Fruit fly (Drosophila melanogaster) whole organism, embryonic: ENCODE data around the gene CG31633.
A peak's percentile ranks its signal among the peaks of the same experiment; 100 is the strongest.

Experiments
- ATbp ChIP-seq: fragments of 200-800 bp; sonication (Bioruptor generic); optimal IDR thresholded peaks from 2 replicates; lab custom pipeline; 2017; ENCODE audit warnings: missing biosample characterization, mild to moderate bottlenecking, missing genetic modification characterization, missing genetic modification reagents
- Atf6 ChIP-seq: fragments of 200-800 bp; sonication (Bioruptor generic); IDR thresholded peaks from 2 replicates; pipeline ENCODE4 v1.3.6; 2022; ENCODE audit warnings: missing biosample characterization, missing genetic modification characterization
- Blimp-1 ChIP-seq: fragments of 200-800 bp; sonication (Bioruptor generic); optimal IDR thresholded peaks from 3 replicates; lab custom pipeline; 2018; ENCODE audit warnings: missing biosample characterization, missing genetic modification characterization, mild to moderate bottlenecking, moderate library complexity, missing genetic modification reagents
- Bteb2 ChIP-seq: fragments of 200-800 bp; sonication (Bioruptor generic); optimal IDR thresholded peaks from 2 replicates; lab custom pipeline; 2016; ENCODE audit warnings: missing biosample characterization, missing genetic modification characterization
- CG10543 ChIP-seq: fragments of 200-800 bp; sonication (Bioruptor generic); optimal IDR thresholded peaks from 3 replicates; lab custom pipeline; 2017; ENCODE audit warnings: missing biosample characterization, mild to moderate bottlenecking, missing genetic modification characterization, moderate library complexity
- CG11093 ChIP-seq: fragments of 200-800 bp; sonication (Bioruptor generic); IDR thresholded peaks from 3 replicates; pipeline ENCODE4 v1.3.6; 2022; ENCODE audit warnings: missing biosample characterization, missing genetic modification characterization
- CG11560 ChIP-seq: fragments of 200-800 bp; sonication (Bioruptor generic); IDR thresholded peaks from 3 replicates; pipeline ENCODE4 v1.3.6; 2022; ENCODE audit warnings: missing biosample characterization, missing genetic modification characterization
- CG12071 ChIP-seq: fragments of 200-800 bp; sonication (Bioruptor generic); optimal IDR thresholded peaks from 3 replicates; lab custom pipeline; 2018; ENCODE audit warnings: missing biosample characterization, mild to moderate bottlenecking, missing genetic modification characterization
- CG17568 ChIP-seq: fragments of 200-800 bp; sonication (Bioruptor generic); optimal IDR thresholded peaks from 2 replicates; lab custom pipeline; 2018; ENCODE audit warnings: missing biosample characterization, mild to moderate bottlenecking, missing genetic modification characterization, moderate library complexity
- CG18262 ChIP-seq: fragments of 200-800 bp; optimal IDR thresholded peaks from 3 replicates; lab custom pipeline; 2019; ENCODE audit warnings: missing biosample characterization, mild to moderate bottlenecking, missing genetic modification characterization, moderate library complexity
- CG2875 ChIP-seq: fragments of 200-800 bp; sonication (Bioruptor generic); optimal IDR thresholded peaks from 2 replicates; lab custom pipeline; 2017; ENCODE audit warnings: missing biosample characterization, mild to moderate bottlenecking, missing genetic modification characterization, missing genetic modification reagents
- CG32532 ChIP-seq: fragments of 200-800 bp; sonication (Bioruptor generic); IDR thresholded peaks from 2 replicates; pipeline ENCODE4 v1.3.6; 2022; ENCODE audit warnings: missing biosample characterization, missing genetic modification characterization
- CG32772 ChIP-seq: fragments of 200-800 bp; sonication (Bioruptor generic); IDR thresholded peaks from 2 replicates; pipeline ENCODE4 v1.3.6; 2022; ENCODE audit warnings: missing biosample characterization, missing genetic modification characterization
- CG34422 ChIP-seq: fragments of 200-800 bp; sonication (Bioruptor generic); IDR thresholded peaks from 3 replicates; pipeline ENCODE4 v1.3.6; 2022; ENCODE audit warnings: missing biosample characterization, missing genetic modification characterization
- CG3726 ChIP-seq: fragments of 200-800 bp; sonication (Bioruptor generic); IDR thresholded peaks from 3 replicates; pipeline ENCODE4, ENCODE4 v1.3.6; 2022; ENCODE audit warnings: missing biosample characterization, missing genetic modification characterization
- CG3838 ChIP-seq: fragments of 200-800 bp; sonication (Bioruptor generic); optimal IDR thresholded peaks from 3 replicates; lab custom pipeline; 2016; ENCODE audit warnings: missing biosample characterization, missing genetic modification characterization
- CG3847 ChIP-seq: fragments of 200-800 bp; sonication (Bioruptor generic); IDR thresholded peaks from 2 replicates; pipeline ENCODE4 v1.3.6; 2022; ENCODE audit warnings: missing biosample characterization, missing genetic modification characterization
- CG4282 ChIP-seq: fragments of 200-800 bp; sonication (Bioruptor generic); optimal IDR thresholded peaks from 2 replicates; lab custom pipeline; 2016; ENCODE audit warnings: missing biosample characterization, missing genetic modification characterization
- CG43689 ChIP-seq: fragments of 200-800 bp; sonication (Bioruptor generic); IDR thresholded peaks from 2 replicates; pipeline ENCODE4 v1.3.6; 2022; ENCODE audit warnings: missing biosample characterization, missing genetic modification characterization
- CG4707 ChIP-seq: fragments of 200-800 bp; sonication (Bioruptor generic); optimal IDR thresholded peaks from 2 replicates; lab custom pipeline; 2018; ENCODE audit warnings: missing biosample characterization, mild to moderate bottlenecking, missing genetic modification characterization, moderate library complexity
- CG8281 ChIP-seq: fragments of 200-800 bp; sonication (Bioruptor generic); optimal IDR thresholded peaks from 2 replicates; lab custom pipeline; 2018; ENCODE audit warnings: missing biosample characterization, mild to moderate bottlenecking, missing genetic modification characterization, moderate library complexity
- CG8359 ChIP-seq: fragments of 200-800 bp; sonication (Bioruptor generic); optimal IDR thresholded peaks from 2 replicates; lab custom pipeline; 2017; ENCODE audit warnings: missing biosample characterization, mild to moderate bottlenecking, missing genetic modification characterization, borderline replicate concordance
- CoRest ChIP-seq: fragments of 200-800 bp; sonication (Bioruptor generic); optimal IDR thresholded peaks from 3 replicates; lab custom pipeline; 2018; ENCODE audit warnings: missing biosample characterization, mild to moderate bottlenecking, missing genetic modification characterization, moderate library complexity
- H15 ChIP-seq: fragments of 200-800 bp; sonication (Bioruptor generic); IDR thresholded peaks from 3 replicates; pipeline ENCODE4 v1.3.6; 2022; ENCODE audit warnings: missing biosample characterization, missing genetic modification characterization
- Hand ChIP-seq: fragments of 200-800 bp; sonication (Bioruptor generic); optimal IDR thresholded peaks from 2 replicates; lab custom pipeline; 2017; ENCODE audit warnings: mild to moderate bottlenecking, missing biosample characterization, missing genetic modification reagents, missing genetic modification characterization
- Lpt ChIP-seq: fragments of >200 bp; optimal IDR thresholded peaks from 2 replicates; lab custom pipeline; 2018; ENCODE audit warnings: missing biosample characterization, missing genetic modification characterization
- Myb ChIP-seq: fragments of 200-800 bp; sonication (Bioruptor generic); optimal IDR thresholded peaks from 2 replicates; lab custom pipeline; 2016; ENCODE audit warnings: missing biosample characterization, missing genetic modification characterization
- Oaz ChIP-seq: fragments of 200-800 bp; sonication (Bioruptor generic); IDR thresholded peaks from 2 replicates; pipeline ENCODE4 v1.3.6; 2022; ENCODE audit warnings: missing biosample characterization, missing genetic modification characterization
- Sry-δ ChIP-seq: fragments of 200-800 bp; sonication (Bioruptor generic); optimal IDR thresholded peaks from 2 replicates; lab custom pipeline; 2016; ENCODE audit warnings: missing biosample characterization, missing genetic modification characterization
- Usf ChIP-seq: fragments of 200-800 bp; sonication (Bioruptor generic); optimal IDR thresholded peaks from 2 replicates; lab custom pipeline; 2017; ENCODE audit warnings: missing genotype, missing biosample characterization, missing genetic modification characterization
- Vsx1 ChIP-seq: fragments of 200-800 bp; sonication (Bioruptor generic); optimal IDR thresholded peaks from 2 replicates; lab custom pipeline; 2017; ENCODE audit warnings: missing biosample characterization, mild to moderate bottlenecking, missing genetic modification characterization, missing genetic modification reagents
- ash1 ChIP-seq: fragments of 200-800 bp; sonication (Bioruptor generic); optimal IDR thresholded peaks from 2 replicates; lab custom pipeline; 2018; ENCODE audit warnings: missing biosample characterization, mild to moderate bottlenecking, missing genetic modification characterization
- caup ChIP-seq: fragments of 200-800 bp; sonication (Bioruptor generic); optimal IDR thresholded peaks from 3 replicates; lab custom pipeline; 2017; ENCODE audit warnings: missing biosample characterization, mild to moderate bottlenecking, missing genetic modification characterization, moderate library complexity; ENCODE audit not compliant: severe bottlenecking
- corto ChIP-seq: fragments of 200-800 bp; sonication (Bioruptor generic); optimal IDR thresholded peaks from 2 replicates; lab custom pipeline; 2016; ENCODE audit warnings: missing biosample characterization, mild to moderate bottlenecking, missing genetic modification characterization, moderate library complexity
- gce ChIP-seq: fragments of 200-800 bp; sonication (Bioruptor generic); IDR thresholded peaks from 3 replicates; pipeline ENCODE4 v1.3.6; 2022; ENCODE audit warnings: missing biosample characterization, missing genetic modification characterization
- gfzf ChIP-seq: fragments of 200-800 bp; sonication (Bioruptor generic); optimal IDR thresholded peaks from 2 replicates; lab custom pipeline; 2016; ENCODE audit warnings: missing biosample characterization, mild to moderate bottlenecking, missing genetic modification characterization, moderate library complexity
- h ChIP-seq: fragments of >200 bp; optimal IDR thresholded peaks from 2 replicates; lab custom pipeline; 2017
- hkb ChIP-seq, 2 experiments: fragments of 200-800 bp in 1 of 2; fragments of >200 bp in 1 of 2; sonication (Bioruptor generic) in 1 of 2; IDR thresholded peaks in 1 of 2; optimal IDR thresholded peaks in 1 of 2; 2 replicates each; pipeline versions ENCODE4 v1.3.6 to Lab custom; 2017 to 2022; ENCODE audit warnings: missing biosample characterization in 1 of 2, missing genetic modification characterization in 1 of 2
- ind ChIP-seq: fragments of 200-800 bp; sonication (Bioruptor generic); optimal IDR thresholded peaks from 3 replicates; lab custom pipeline; 2016; ENCODE audit warnings: missing biosample characterization, missing genetic modification characterization
- org-1 ChIP-seq: fragments of 200-800 bp; sonication (Bioruptor generic); optimal IDR thresholded peaks from 2 replicates; lab custom pipeline; 2017; ENCODE audit warnings: missing biosample characterization, missing genetic modification characterization
- pan ChIP-seq, 4 experiments: fragments of >200 bp in 3 of 4; fragments of 200-800 bp in 1 of 4; sonication (Bioruptor generic) in 1 of 4; optimal IDR thresholded peaks in 3 of 4; IDR thresholded peaks in 1 of 4; 2 replicates each; pipeline versions ENCODE4 v1.3.6 to Lab custom; 2017 to 2022; ENCODE audit warnings: missing biosample characterization in 2 of 4, missing genetic modification characterization in 2 of 4, mixed read lengths in 1 of 4
- prd ChIP-seq, 3 experiments: fragments of >200 bp in 2 of 3; fragments of 200-800 bp in 1 of 3; sonication (Bioruptor generic) in 1 of 3; optimal IDR thresholded peaks in 2 of 3; IDR thresholded peaks in 1 of 3; 2 replicates in 2 of 3; 3 replicates in 1 of 3; pipeline versions ENCODE4 v1.3.6 to Lab custom; 2017 to 2022; ENCODE audit warnings: missing biosample characterization in 1 of 3, missing genetic modification characterization in 1 of 3
- schlank ChIP-seq: fragments of 200-800 bp; sonication (Bioruptor generic); optimal IDR thresholded peaks from 2 replicates; lab custom pipeline; 2018; ENCODE audit warnings: missing biosample characterization, mild to moderate bottlenecking, missing genetic modification characterization
- sna ChIP-seq: fragments of 200-800 bp; sonication (Bioruptor generic); IDR thresholded peaks from 2 replicates; pipeline ENCODE4 v1.3.6; 2022; ENCODE audit warnings: missing biosample characterization, missing genetic modification characterization; ENCODE audit not compliant: partially characterized antibody
- stwl ChIP-seq: fragments of 200-800 bp; sonication (Bioruptor generic); optimal IDR thresholded peaks from 3 replicates; lab custom pipeline; 2018; ENCODE audit warnings: missing biosample characterization, mild to moderate bottlenecking, missing genetic modification characterization, moderate library complexity
- vnd ChIP-seq: fragments of 200-800 bp; sonication (Bioruptor generic); IDR thresholded peaks from 3 replicates; pipeline ENCODE4 v1.3.6; 2022; ENCODE audit warnings: missing biosample characterization, missing genetic modification characterization; ENCODE audit not compliant: partially characterized antibody
- zfh1 ChIP-seq: fragments of 200-800 bp; sonication (Bioruptor generic); IDR thresholded peaks from 3 replicates; pipeline ENCODE4 v1.3.6; 2022; ENCODE audit warnings: missing biosample characterization, missing genetic modification characterization

CG31633 gene

DNA sequence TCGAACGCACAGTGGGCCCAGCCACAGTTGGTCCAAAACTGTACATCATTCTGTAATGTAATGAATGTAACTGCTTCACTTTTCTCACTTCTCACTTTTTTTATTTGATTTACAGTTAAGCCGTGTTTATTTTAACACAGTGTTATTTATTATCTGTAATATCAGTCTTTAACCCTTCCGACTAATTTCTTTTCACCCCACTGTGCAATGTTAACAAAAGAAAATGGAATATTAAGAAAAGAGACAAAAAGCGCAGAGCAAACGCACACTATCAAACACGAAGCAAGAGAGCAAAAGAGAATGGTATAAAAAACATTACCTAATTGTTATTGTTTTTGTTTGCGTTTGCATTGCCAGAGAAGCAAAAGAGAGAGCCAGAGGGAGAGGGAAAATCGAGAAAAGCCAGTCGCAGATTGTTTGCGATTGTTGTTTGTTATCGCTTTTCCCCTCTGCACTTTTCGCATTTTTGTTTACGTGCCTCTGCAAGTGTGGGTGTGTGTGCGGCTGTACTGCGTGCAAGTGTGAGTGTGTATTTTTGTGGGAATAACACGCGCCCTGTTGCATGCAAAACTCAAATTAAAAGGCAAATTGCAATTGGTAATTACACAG, 8.9 kb downstream of the CG31633 start (continued):
- TF ChIP-seq CG34422 (peak; percentile 98), Atf6 (GFP tag; lab: Robert Waterston, UW) (peak; percentile 98), CG11560 (tag; lab: Robert Waterston, UW) (peak; percentile 84; the same call in 2 of the 3 replicates), CoRest (peak; percentile 98), pan (optimal IDR thresholded peaks at IDR 0.05; lab: Kevin White, UChicago) (no peak), pan (GFP tag; optimal IDR thresholded peaks at IDR 0.05 in 1 of 2, IDR thresholded peaks at IDR 0.05 in 1 of 2) (peak in 1 of 2 experiments; percentile 98), Myb (GFP tag; lab: Kevin White, UChicago) (peak; percentile 90), Bteb2 (GFP tag; lab: Kevin White, UChicago) (peak; percentile 98), CG32772 (GFP tag; lab: Robert Waterston, UW) (peak; percentile 97), Lpt (no peak), CG17568 (GFP tag; lab: Kevin White, UChicago) (peak; percentile 99), gce (GFP tag; lab: Robert Waterston, UW) (peak; percentile 97), zfh1 (GFP tag; lab: Robert Waterston, UW) (peak; percentile 98), sna (peak; percentile 59; the same call in 1 of the 2 replicates), Vsx1 (GFP tag; lab: Kevin White, UChicago) (peak; percentile 97), CG8281 (tag; lab: Kevin White, UChicago) (peak; percentile 92), stwl (tag; lab: Kevin White, UChicago) (peak; percentile 66), CG2875 (peak; percentile 99), CG3847 (GFP tag; lab: Robert Waterston, UW) (peak; percentile 95), CG12071 (GFP tag; lab: Kevin White, UChicago) (peak; percentile 98), Usf (GFP tag; lab: Kevin White, UChicago) (peak; percentile 88), ATbp (GFP tag; lab: Kevin White, UChicago) (peak; percentile 99), vnd (GFP tag; lab: Robert Waterston, UW) (0 out of 3 replicates have a peak, but pooled peaks have one; percentile 36), CG11093 (GFP tag; lab: Robert Waterston, UW) (peak; percentile 94), hkb (optimal IDR thresholded peaks at IDR 0.05; lab: Kevin White, UChicago) (no peak), hkb (GFP tag; IDR thresholded peaks at IDR 0.05; lab: Robert Waterston, UW) (peak; percentile 99), prd (optimal IDR thresholded peaks at IDR 0.05; lab: Kevin White, UChicago) (no peak), prd (GFP tag; IDR thresholded peaks at IDR 0.05; lab: Robert Waterston, UW) (peak; percentile 99), Blimp-1 (GFP tag; lab: Kevin White, UChicago) (peak; percentile 98), Sry-δ (GFP tag; lab: Kevin White, UChicago) (peak; percentile 70), gfzf (peak; percentile 23), corto (GFP tag; lab: Kevin White, UChicago) (peak; percentile 60), H15 (peak; percentile 97), CG8359 (GFP tag; lab: Kevin White, UChicago) (peak; percentile 95), org-1 (GFP tag; lab: Kevin White, UChicago) (peak; percentile 98), h (lab: Kevin White, UChicago) (no peak), CG4707 (GFP tag; lab: Kevin White, UChicago) (peak; percentile 100), ash1 (GFP tag; lab: Kevin White, UChicago) (peak; percentile 79), Oaz (GFP tag; lab: Robert Waterston, UW) (peak; percentile 96), ind (peak; percentile 98), CG4282 (GFP tag; lab: Kevin White, UChicago) (peak; percentile 98), schlank (tag; lab: Kevin White, UChicago) (peak; percentile 94), CG10543 (GFP tag; lab: Kevin White, UChicago) (peak; percentile 97), CG32532 (peak; percentile 97), CG43689 (GFP tag; lab: Robert Waterston, UW) (peak; percentile 93), caup (GFP tag; lab: Kevin White, UChicago) (peak; percentile 97), CG18262 (tag; lab: Kevin White, UChicago) (peak; percentile 99), CG3838 (GFP tag; lab: Kevin White, UChicago) (peak; percentile 97), CG3726 (GFP tag; lab: Robert Waterston, UW) (peak; percentile 96), Hand (GFP tag; lab: Kevin White, UChicago) (peak; percentile 95)
